Worm (Caenorhabditis elegans) whole organism, L2 larva: ENCODE results near the gene osm-11.

Experiments
- F13H6.1 ChIP-seq: sonication (generic microtip); optimal IDR thresholded peaks from 2 replicates; lab custom pipeline; 2016; ENCODE audit warnings: missing genetic modification characterization, missing compliant biosample characterization
- Y55F3AM.14 ChIP-seq: fragments of 200-800 bp; sonication (Bioruptor generic); optimal IDR thresholded peaks from 2 replicates; lab custom pipeline; 2018; ENCODE audit warnings: mild to moderate bottlenecking, missing genetic modification characterization, missing compliant biosample characterization
- ZK546.5 ChIP-seq: sonication (generic microtip); optimal IDR thresholded peaks from 2 replicates; lab custom pipeline; 2017; ENCODE audit warnings: missing biosample characterization, missing genetic modification characterization
- aly-2 ChIP-seq: fragments of 150-350 bp; optimal IDR thresholded peaks from 2 replicates; lab custom pipeline; 2014; ENCODE audit warnings: missing biosample characterization, missing genetic modification characterization
- ama-1 ChIP-seq: fragments of 150-350 bp; optimal IDR thresholded peaks from 2 replicates; lab custom pipeline; 2018; ENCODE audit warnings: inconsistent platforms
- blmp-1 ChIP-seq: sonication (generic microtip); optimal IDR thresholded peaks from 2 replicates; lab custom pipeline; 2017; ENCODE audit warnings: missing genetic modification characterization, mild to moderate bottlenecking, missing compliant biosample characterization, antibody characterized with exemption, moderate library complexity; ENCODE audit not compliant: insufficient read depth
- ceh-16 ChIP-seq: fragments of 150-350 bp; optimal IDR thresholded peaks from 2 replicates; lab custom pipeline; 2014; ENCODE audit warnings: missing biosample characterization, missing genetic modification characterization
- ceh-82 ChIP-seq: fragments of 150-350 bp; optimal IDR thresholded peaks from 2 replicates; lab custom pipeline; 2014; ENCODE audit warnings: missing biosample characterization, missing genetic modification characterization
- crh-2 ChIP-seq: sonication (generic microtip); optimal IDR thresholded peaks from 2 replicates; lab custom pipeline; 2017; ENCODE audit warnings: missing biosample characterization, missing genetic modification characterization
- elt-3 ChIP-seq: sonication (generic microtip); optimal IDR thresholded peaks from 2 replicates; lab custom pipeline; 2017; ENCODE audit warnings: missing biosample characterization, missing genetic modification characterization
- fos-1 ChIP-seq: fragments of 150-350 bp; optimal IDR thresholded peaks from 2 replicates; lab custom pipeline; 2014; ENCODE audit warnings: missing biosample characterization, missing genetic modification characterization
- gmeb-1 ChIP-seq: fragments of 150-350 bp; optimal IDR thresholded peaks from 2 replicates; lab custom pipeline; 2014; ENCODE audit warnings: missing biosample characterization, missing genetic modification characterization
- lsy-2 ChIP-seq, 2 experiments: fragments of 150-350 bp in 1 of 2; sonication (generic microtip) in 1 of 2; optimal IDR thresholded peaks; 2 replicates each; lab custom pipeline; 2014 to 2017; ENCODE audit warnings: missing biosample characterization in 2 of 2, missing genetic modification characterization in 2 of 2
- mbf-1 ChIP-seq: sonication (generic microtip); optimal IDR thresholded peaks from 2 replicates; lab custom pipeline; 2017; ENCODE audit warnings: missing biosample characterization, missing genetic modification characterization
- mdl-1 ChIP-seq, 2 experiments: fragments of 150-350 bp in 1 of 2; sonication (generic microtip) in 1 of 2; optimal IDR thresholded peaks; 2 replicates each; lab custom pipeline; 2017; ENCODE audit warnings: missing biosample characterization in 2 of 2, missing genetic modification characterization in 2 of 2
- nhr-11 ChIP-seq: fragments of 150-350 bp; optimal IDR thresholded peaks from 2 replicates; lab custom pipeline; 2014; ENCODE audit warnings: missing biosample characterization, missing genetic modification characterization
- nhr-12 ChIP-seq: fragments of 150-350 bp; optimal IDR thresholded peaks from 2 replicates; lab custom pipeline; 2014; ENCODE audit warnings: missing biosample characterization, missing genetic modification characterization
- nhr-129 ChIP-seq: fragments of 150-350 bp; optimal IDR thresholded peaks from 2 replicates; lab custom pipeline; 2014; ENCODE audit warnings: missing biosample characterization, missing genetic modification characterization
- nhr-21 ChIP-seq: fragments of 150-350 bp; optimal IDR thresholded peaks from 2 replicates; lab custom pipeline; 2014; ENCODE audit warnings: missing biosample characterization, missing genetic modification characterization
- nhr-23 ChIP-seq: fragments of 150-350 bp; optimal IDR thresholded peaks from 2 replicates; lab custom pipeline; 2014; ENCODE audit warnings: missing biosample characterization, missing genetic modification reagents, missing genetic modification characterization
- nhr-25 ChIP-seq: fragments of 150-350 bp; sonication (generic microtip); optimal IDR thresholded peaks from 3 replicates; lab custom pipeline; 2014; ENCODE audit warnings: missing biosample characterization, missing genetic modification characterization
- nhr-6 ChIP-seq: fragments of 150-350 bp; optimal IDR thresholded peaks from 2 replicates; lab custom pipeline; 2014; ENCODE audit warnings: missing biosample characterization, missing genetic modification characterization
- nhr-77 ChIP-seq: fragments of 150-350 bp; optimal IDR thresholded peaks from 2 replicates; lab custom pipeline; 2014; ENCODE audit warnings: missing biosample characterization, missing genetic modification characterization
- sma-3 ChIP-seq: sonication (generic microtip); optimal IDR thresholded peaks from 2 replicates; lab custom pipeline; 2016; ENCODE audit warnings: missing genetic modification reagents, missing genetic modification characterization, missing compliant biosample characterization
- sma-9 ChIP-seq, 2 experiments: fragments of 150-350 bp in 1 of 2; sonication (generic microtip) in 1 of 2; optimal IDR thresholded peaks; 2 replicates each; lab custom pipeline; 2014 to 2016; ENCODE audit warnings: missing genetic modification characterization in 2 of 2, mild to moderate bottlenecking in 1 of 2, missing biosample characterization in 1 of 2, missing compliant biosample characterization in 1 of 2, missing genetic modification reagents in 1 of 2, moderate library complexity in 1 of 2
- snpc-4 ChIP-seq: fragments of 150-350 bp; optimal IDR thresholded peaks from 2 replicates; lab custom pipeline; 2014; ENCODE audit warnings: missing biosample characterization, missing genetic modification characterization
- unc-39 ChIP-seq: fragments of 150-350 bp; optimal IDR thresholded peaks from 2 replicates; lab custom pipeline; 2014; ENCODE audit warnings: missing biosample characterization, missing genetic modification characterization
- unc-62 ChIP-seq: fragments of 150-350 bp; optimal IDR thresholded peaks from 2 replicates; lab custom pipeline; 2014; ENCODE audit warnings: missing biosample characterization, missing genetic modification reagents, missing genetic modification characterization
- zag-1 ChIP-seq: fragments of 150-350 bp; optimal IDR thresholded peaks from 2 replicates; lab custom pipeline; 2014; ENCODE audit warnings: missing biosample characterization, missing genetic modification characterization
- ztf-11 ChIP-seq: sonication (generic microtip); optimal IDR thresholded peaks from 2 replicates; lab custom pipeline; 2017; ENCODE audit warnings: missing biosample characterization, missing genetic modification characterization
- ztf-4 ChIP-seq: fragments of 150-350 bp; optimal IDR thresholded peaks from 2 replicates; lab custom pipeline; 2014; ENCODE audit warnings: missing biosample characterization, missing genetic modification characterization

Gene osm-11

DNA sequence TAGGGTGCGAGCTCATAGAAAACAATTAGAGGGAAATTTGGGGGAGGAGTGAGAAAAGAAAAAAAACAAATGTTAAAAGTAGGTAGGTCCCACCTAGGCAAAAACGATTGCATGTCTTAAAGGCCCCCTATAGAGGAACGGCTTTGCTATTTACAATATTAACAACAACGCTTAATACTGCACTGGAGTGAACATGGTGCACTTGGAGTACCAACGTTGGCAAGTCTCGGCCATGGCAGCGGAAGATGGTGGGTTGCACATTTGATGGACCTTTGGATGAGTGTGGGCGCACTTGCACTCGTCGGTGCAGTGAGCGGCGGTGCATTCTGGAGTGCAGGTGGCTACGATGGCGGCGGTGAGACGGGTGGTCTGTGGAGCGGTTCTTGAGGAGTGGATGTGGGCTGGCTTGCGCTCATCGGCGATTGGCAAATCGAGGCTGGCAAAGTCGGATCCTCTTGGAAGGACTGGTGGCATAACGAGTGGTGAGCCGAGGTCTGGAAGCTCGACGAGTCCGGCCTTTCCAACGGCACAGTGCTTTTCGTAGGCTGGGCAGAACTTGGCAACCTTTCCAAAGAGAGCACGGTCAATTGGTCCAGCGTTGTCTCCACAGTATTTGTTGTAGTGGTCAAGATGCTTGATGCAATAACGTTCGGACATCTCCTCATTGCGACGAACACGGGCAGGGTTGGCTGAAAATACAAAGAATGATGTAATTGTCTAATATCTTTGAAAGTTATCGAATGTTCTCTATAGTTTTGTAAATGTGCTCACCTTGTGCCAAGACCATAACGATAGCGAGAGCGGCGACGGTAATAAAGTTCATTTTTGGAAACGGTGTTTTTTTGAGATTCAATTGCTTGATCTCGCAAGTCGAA is 560 bp downstream of the osm-11 start:
- peak; percentile 27 for TF ChIP-seq Y55F3AM.14 (GFP tag; lab: Kevin White, UChicago)
- TF ChIP-seq lsy-2 (tag; optimal IDR thresholded peaks at IDR 0.05; lab: Kevin White, UChicago), result peak in 1 of 2 experiments; percentile 1
- no peak for TF ChIP-seq nhr-12 (tag; lab: Kevin White, UChicago)
- TF ChIP-seq nhr-6 (tag; lab: Kevin White, UChicago), result peak; percentile 14
- peak; percentile 84 for TF ChIP-seq nhr-21 (tag; lab: Kevin White, UChicago)
- peak; percentile 97 for TF ChIP-seq ama-1 (lab: Kevin White, UChicago)
- TF ChIP-seq blmp-1 (tag; lab: Kevin White, UChicago), result peak; percentile 46
- TF ChIP-seq unc-39, result no peak
- peak; percentile 54 for TF ChIP-seq sma-9 (GFP tag; optimal IDR thresholded peaks at IDR 0.05; lab: Kevin White, UChicago)
- TF ChIP-seq sma-9 (tag; optimal IDR thresholded peaks at IDR 0.05; lab: Kevin White, UChicago), result no peak

DNA sequence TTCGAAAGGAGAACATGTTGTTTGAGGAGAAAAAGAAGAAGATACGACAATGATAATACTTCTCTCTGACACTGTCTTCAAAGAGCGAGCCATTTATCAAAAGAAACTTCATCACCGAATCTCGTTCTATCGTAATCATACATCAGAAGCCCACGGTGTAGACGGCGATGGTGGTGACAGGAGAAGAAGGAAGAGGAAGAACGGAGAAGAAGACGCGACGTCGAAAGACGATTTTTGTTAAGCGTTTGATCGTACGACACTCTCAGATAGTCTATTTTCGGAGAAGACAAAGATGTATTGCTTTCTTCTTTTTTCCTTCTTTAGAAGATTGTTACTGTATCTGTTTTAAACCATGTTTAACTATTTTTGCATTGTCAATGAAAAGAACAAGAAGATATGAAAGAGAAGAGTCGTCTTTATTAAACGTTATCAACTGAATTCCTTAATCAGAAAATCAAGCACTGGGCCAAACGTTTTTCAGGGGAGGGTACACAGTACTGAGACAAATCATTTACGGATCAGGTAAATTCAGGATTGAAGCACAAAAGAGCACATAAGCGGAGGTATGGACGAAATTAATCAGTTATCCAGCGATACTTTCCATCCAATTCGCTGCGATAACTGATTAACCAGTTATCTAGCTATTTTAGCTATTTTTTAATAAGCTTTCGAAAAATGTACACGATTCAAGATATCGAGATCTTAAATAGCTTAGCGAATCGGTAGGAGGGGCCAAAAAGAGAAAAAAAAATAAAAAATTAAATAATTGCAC is 1.4 kb downstream of the osm-11 start:
- peak; percentile 9 for TF ChIP-seq snpc-4 (tag; lab: Kevin White, UChicago)
- no peak for TF ChIP-seq ceh-16 (tag; lab: Kevin White, UChicago)
- TF ChIP-seq unc-62 (GFP tag; lab: Kevin White, UChicago), result no peak
- no peak for TF ChIP-seq ZK546.5 (tag; lab: Kevin White, UChicago)
- peak; percentile 98 for TF ChIP-seq ztf-4
- TF ChIP-seq ama-1 (lab: Kevin White, UChicago), result peak; percentile 97
- peak; percentile 39 for TF ChIP-seq nhr-129 (tag; lab: Kevin White, UChicago)
- TF ChIP-seq fos-1 (tag; lab: Kevin White, UChicago), result no peak
- no peak for TF ChIP-seq nhr-11 (tag; lab: Kevin White, UChicago)
- TF ChIP-seq mbf-1 (tag; lab: Kevin White, UChicago), result no peak
- peak; percentile 13 for TF ChIP-seq nhr-6 (tag; lab: Kevin White, UChicago)
- TF ChIP-seq blmp-1 (tag; lab: Kevin White, UChicago), result peak; percentile 44
- peak; percentile 64 for TF ChIP-seq nhr-25 (tag; lab: Kevin White, UChicago)
- no peak for TF ChIP-seq F13H6.1 (tag; lab: Kevin White, UChicago)
- TF ChIP-seq lsy-2 (tag; optimal IDR thresholded peaks at IDR 0.05; lab: Kevin White, UChicago), result peak in 1 of 2 experiments; percentile 22
- peak; percentile 60 for TF ChIP-seq crh-2
- TF ChIP-seq zag-1 (tag; lab: Kevin White, UChicago), result no peak
- TF ChIP-seq nhr-21 (tag; lab: Kevin White, UChicago), result peak; percentile 95
- TF ChIP-seq ztf-11 (tag; lab: Kevin White, UChicago), result no peak
- TF ChIP-seq sma-3 (GFP tag; lab: Kevin White, UChicago), result peak; percentile 84
- TF ChIP-seq elt-3 (tag; lab: Kevin White, UChicago), result no peak
- TF ChIP-seq nhr-23 (tag; lab: Kevin White, UChicago), result no peak
- peak; percentile 25 for TF ChIP-seq ceh-82 (tag; lab: Kevin White, UChicago)
- TF ChIP-seq sma-9 (GFP tag; optimal IDR thresholded peaks at IDR 0.05; lab: Kevin White, UChicago), result peak; percentile 69
- TF ChIP-seq sma-9 (tag; optimal IDR thresholded peaks at IDR 0.05; lab: Kevin White, UChicago), result no peak
- TF ChIP-seq gmeb-1 (tag; lab: Kevin White, UChicago), result peak; percentile 37
- no peak for TF ChIP-seq nhr-12 (tag; lab: Kevin White, UChicago)
- TF ChIP-seq aly-2 (tag; lab: Kevin White, UChicago), result no peak
- peak; percentile 68 for TF ChIP-seq Y55F3AM.14 (GFP tag; lab: Kevin White, UChicago)

- TF ChIP-seq sma-9 (GFP tag; optimal IDR thresholded peaks at IDR 0.05; lab: Kevin White, UChicago) (peak; percentile 64), sma-9 (tag; optimal IDR thresholded peaks at IDR 0.05; lab: Kevin White, UChicago) (no peak), nhr-21 (tag; lab: Kevin White, UChicago) (peak; percentile 56), mdl-1 (tag; optimal IDR thresholded peaks at IDR 0.05; lab: Kevin White, UChicago) (no peak), ama-1 (lab: Kevin White, UChicago) (no peak)
Observed at ce11 chrX:17417505-17418004, 3.8 kb downstream of the osm-11 start.

ce11 chrX:17413868-17414267 is 7.5 kb downstream of the osm-11 start, which contains the start of gene crb-1:
TSS of gene crb-1 (minus strand) at chrX:17414014.
- TF ChIP-seq fos-1 (tag; lab: Kevin White, UChicago) (no peak), nhr-77 (no peak)
